Fruit fly (Drosophila melanogaster): Measurements from ENCODE around the gene CG46460.
A peak's percentile ranks its signal among the peaks of the same experiment; 100 is the strongest.

DNA sequence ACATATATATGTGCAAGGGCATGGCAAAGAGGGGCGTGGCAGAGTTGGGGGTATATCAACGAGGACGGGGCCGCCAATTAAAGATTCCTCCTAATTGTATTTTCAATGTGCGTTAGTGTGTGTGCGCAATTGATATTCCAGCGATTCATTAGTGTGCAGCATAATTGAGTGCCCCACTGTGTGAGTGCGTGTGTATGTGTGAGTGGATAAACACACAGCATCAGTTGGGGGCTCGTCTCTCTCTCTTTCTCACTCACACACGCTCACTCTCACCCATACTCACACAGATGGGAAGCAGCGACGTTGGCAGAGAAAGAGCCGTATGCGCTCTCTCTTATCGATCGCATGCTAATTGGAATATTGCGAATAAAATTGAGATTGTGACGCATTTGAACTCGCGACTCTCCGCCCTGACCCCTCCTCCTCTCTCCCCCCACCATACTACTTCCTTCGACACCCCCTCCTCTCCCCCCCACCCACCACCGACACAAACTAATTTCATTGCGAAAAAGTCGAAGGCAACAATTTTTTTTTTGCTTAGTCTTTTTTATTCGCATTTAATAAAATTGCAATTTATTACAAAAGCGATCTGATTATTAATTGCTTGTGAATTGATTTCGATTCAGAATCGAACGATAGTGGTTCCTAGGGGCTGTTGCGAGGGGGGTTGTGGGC is 6.6 kb upstream of the CG46460 start:
- TF ChIP-seq kay (GFP tag; ENCODE audit: borderline replicate concordance) = peak; percentile 37
- no peak for TF ChIP-seq CG33017 (tag; optimal IDR thresholded peaks at IDR 0.05)
- TF ChIP-seq Crg-1 (GFP tag; optimal IDR thresholded peaks at IDR 0.05) = no peak
- TF ChIP-seq cic (GFP tag; optimal IDR thresholded peaks at IDR 0.05) = peak; percentile 91
- no peak for TF ChIP-seq ovo (GFP tag; optimal IDR thresholded peaks at IDR 0.05)
- no peak for TF ChIP-seq Mnt (GFP tag; optimal IDR thresholded peaks at IDR 0.05)
